Worm (Caenorhabditis elegans): ENCODE measurements around the gene cyp-25A1.

DNA sequence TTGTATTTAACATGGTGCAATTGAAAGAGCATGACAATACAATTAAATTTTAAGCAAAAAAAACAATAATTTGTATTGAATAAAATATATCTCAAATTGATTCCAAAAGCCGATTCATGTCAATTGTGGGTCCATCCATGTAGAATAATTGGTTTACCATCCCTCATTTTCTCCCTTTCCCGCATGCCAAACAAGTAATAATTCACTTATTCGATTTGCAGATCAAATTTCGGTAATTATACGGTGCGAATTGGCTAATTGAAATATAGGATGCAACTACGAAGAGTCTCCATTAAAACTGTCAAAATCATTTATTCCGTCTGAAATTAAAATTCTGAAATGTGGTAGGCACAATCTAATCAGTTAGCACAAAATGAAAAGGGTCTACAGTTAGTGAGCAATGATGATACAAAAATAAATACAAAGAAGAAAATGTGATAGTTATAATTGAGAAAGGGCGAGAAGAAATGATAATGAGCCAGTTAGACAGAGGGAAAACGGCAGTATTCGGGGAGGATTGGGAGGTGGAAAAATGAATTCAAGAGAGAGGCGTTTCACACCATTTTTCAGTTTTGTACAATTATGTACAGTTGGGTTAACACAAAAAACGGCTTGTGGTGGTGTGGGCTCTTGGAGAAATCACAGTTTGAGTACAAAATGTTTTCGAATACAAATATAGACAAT is 42.6 kb upstream of the cyp-25A1 start:
- no peak for TF ChIP-seq ceh-79 (tag; optimal IDR thresholded peaks at IDR 0.05)
- no peak for TF ChIP-seq F33H1.4 (GFP tag; IDR thresholded peaks at IDR 0.05)
- TF ChIP-seq snpc-1.3 (tag; optimal IDR thresholded peaks at IDR 0.05; ENCODE audit: insufficient read depth) = no peak
- no peak for TF ChIP-seq F55B11.4 (tag; optimal IDR thresholded peaks at IDR 0.05; ENCODE audit: borderline replicate concordance, insufficient read depth)
- no peak for TF ChIP-seq B0336.3 (GFP tag; IDR thresholded peaks at IDR 0.05)
- TF ChIP-seq nhr-179 (tag; optimal IDR thresholded peaks at IDR 0.05) = no peak
- no peak for TF ChIP-seq akir-1 (GFP tag; optimal IDR thresholded peaks at IDR 0.05)
- no peak for TF ChIP-seq nfya-2 (GFP tag; IDR thresholded peaks at IDR 0.05)
- TF ChIP-seq nfyb-1 (GFP tag; IDR thresholded peaks at IDR 0.05) = 0 out of 2 replicates have a peak, but pooled peaks have one; percentile 46
- TF ChIP-seq dpl-1 (GFP tag; optimal IDR thresholded peaks at IDR 0.05) = no peak
- TF ChIP-seq him-1 (tag; optimal IDR thresholded peaks at IDR 0.05) = peak; percentile 56
- no peak for TF ChIP-seq F37B4.10 (GFP tag; IDR thresholded peaks at IDR 0.05)
- no peak for TF ChIP-seq xnd-1 (tag; optimal IDR thresholded peaks at IDR 0.05)
- TF ChIP-seq C06A6.2 (GFP tag; conservative IDR thresholded peaks at IDR 0.05) = no peak
